Worm (Caenorhabditis elegans) whole organism, young adult: ENCODE results near the gene K02A6.4.

Experiments
- C06A6.2 ChIP-seq: fragments of 200-800 bp; sonication (Bioruptor generic); conservative IDR thresholded peaks from 2 replicates; pipeline ENCODE4 v1.3.6; 2022; ENCODE audit warnings: missing genetic modification characterization, missing compliant biosample characterization
- D2030.7 ChIP-seq: fragments of 200-800 bp; sonication (Bioruptor generic); IDR thresholded peaks from 2 replicates; pipeline ENCODE4 v1.3.6; 2022; ENCODE audit warnings: missing genetic modification reagents, missing genetic modification characterization, missing compliant biosample characterization
- F10E7.11 ChIP-seq: sonication (generic microtip); optimal IDR thresholded peaks from 2 replicates; lab custom pipeline; 2017; ENCODE audit warnings: mild to moderate bottlenecking, missing genetic modification characterization, moderate library complexity, missing compliant biosample characterization
- F39B2.1 ChIP-seq: fragments of 200-800 bp; sonication (Bioruptor generic); IDR thresholded peaks from 2 replicates; pipeline ENCODE4 v1.3.6; 2022; ENCODE audit warnings: missing genetic modification reagents, missing genetic modification characterization, missing compliant biosample characterization
- F57A8.1 ChIP-seq: fragments of 200-800 bp; sonication (Bioruptor generic); optimal IDR thresholded peaks from 2 replicates; lab custom pipeline; 2018; ENCODE audit warnings: mild to moderate bottlenecking, missing genetic modification characterization, moderate library complexity, missing compliant biosample characterization
- K11D2.4 ChIP-seq: fragments of 200-800 bp; sonication (Bioruptor generic); IDR thresholded peaks from 2 replicates; pipeline ENCODE4 v1.3.6; 2022; ENCODE audit warnings: missing genetic modification reagents, missing genetic modification characterization, missing compliant biosample characterization
- K12H6.12 ChIP-seq: fragments of 200-800 bp; sonication (Bioruptor generic); optimal IDR thresholded peaks from 2 replicates; lab custom pipeline; 2018; ENCODE audit warnings: mild to moderate bottlenecking, missing genetic modification characterization, missing compliant biosample characterization
- Y53G8AR.9 ChIP-seq: fragments of 200-800 bp; sonication (Bioruptor generic); conservative IDR thresholded peaks from 2 replicates; pipeline ENCODE4 v1.3.6; 2022; ENCODE audit warnings: missing genetic modification reagents, missing genetic modification characterization, missing compliant biosample characterization
- Y79H2A.3 ChIP-seq: fragments of 200-800 bp; sonication (Bioruptor generic); conservative IDR thresholded peaks from 2 replicates; pipeline ENCODE4 v1.3.6; 2022; ENCODE audit warnings: missing genetic modification reagents, missing genetic modification characterization, missing compliant biosample characterization
- athp-1 ChIP-seq: sonication (generic microtip); optimal IDR thresholded peaks from 2 replicates; lab custom pipeline; 2017; ENCODE audit warnings: mild to moderate bottlenecking, missing genetic modification characterization, missing compliant biosample characterization
- attf-3 ChIP-seq: fragments of 200-800 bp; sonication (Bioruptor generic); conservative IDR thresholded peaks from 2 replicates; pipeline ENCODE4 v1.3.6; 2022; ENCODE audit warnings: missing genetic modification reagents, missing genetic modification characterization, missing compliant biosample characterization
- ccch-3 ChIP-seq: fragments of 200-800 bp; sonication (Bioruptor generic); optimal IDR thresholded peaks from 2 replicates; lab custom pipeline; 2018; ENCODE audit warnings: mild to moderate bottlenecking, missing genetic modification characterization, missing compliant biosample characterization
- cebp-1 ChIP-seq, 2 experiments: fragments of 200-800 bp in 1 of 2; sonication (Bioruptor generic) in 1 of 2; sonication (generic microtip) in 1 of 2; IDR thresholded peaks in 1 of 2; optimal IDR thresholded peaks in 1 of 2; 2 replicates each; pipeline versions ENCODE4 v1.3.6 to Lab custom; 2017 to 2022; ENCODE audit warnings: missing compliant biosample characterization in 2 of 2, missing genetic modification characterization in 2 of 2, mild to moderate bottlenecking in 1 of 2, missing genetic modification reagents in 1 of 2, moderate library complexity in 1 of 2
- cebp-2 ChIP-seq: fragments of 200-800 bp; sonication (Bioruptor generic); IDR thresholded peaks from 2 replicates; pipeline ENCODE4 v1.3.6; 2022; ENCODE audit warnings: missing genetic modification characterization, missing compliant biosample characterization
- ceh-27 ChIP-seq: fragments of 200-800 bp; sonication (Bioruptor generic); optimal IDR thresholded peaks from 2 replicates; lab custom pipeline; 2018; ENCODE audit warnings: mild to moderate bottlenecking, missing genetic modification characterization, moderate library complexity, missing compliant biosample characterization
- ceh-40 ChIP-seq: fragments of 200-800 bp; sonication (Bioruptor generic); IDR thresholded peaks from 2 replicates; pipeline ENCODE4 v1.3.6; 2022; ENCODE audit warnings: missing genetic modification characterization, missing compliant biosample characterization
- ceh-58 ChIP-seq: fragments of 200-800 bp; sonication (Bioruptor generic); IDR thresholded peaks from 2 replicates; pipeline ENCODE4 v1.3.6; 2022; ENCODE audit warnings: missing genetic modification characterization, missing compliant biosample characterization
- chd-7 ChIP-seq: sonication (generic microtip); optimal IDR thresholded peaks from 2 replicates; lab custom pipeline; 2016; ENCODE audit warnings: mild to moderate bottlenecking, missing genetic modification characterization, moderate library complexity, missing compliant biosample characterization
- egl-18 ChIP-seq: fragments of 200-800 bp; sonication (Bioruptor generic); IDR thresholded peaks from 2 replicates; pipeline ENCODE4 v1.3.6; 2022; ENCODE audit warnings: missing genetic modification reagents, missing genetic modification characterization, missing compliant biosample characterization
- egl-44 ChIP-seq: fragments of 200-800 bp; sonication (Bioruptor generic); IDR thresholded peaks from 2 replicates; pipeline ENCODE4 v1.3.6; 2022; ENCODE audit warnings: missing genetic modification reagents, missing genetic modification characterization, missing compliant biosample characterization
- gei-17 ChIP-seq: fragments of 200-800 bp; sonication (Bioruptor generic); optimal IDR thresholded peaks from 2 replicates; lab custom pipeline; 2018; ENCODE audit warnings: mild to moderate bottlenecking, missing genetic modification characterization, missing compliant biosample characterization
- hlh-12 ChIP-seq: sonication (generic microtip); optimal IDR thresholded peaks from 2 replicates; lab custom pipeline; 2016; ENCODE audit warnings: missing genetic modification characterization, missing compliant biosample characterization
- hmg-1.2 ChIP-seq: fragments of 200-800 bp; sonication (Bioruptor generic); IDR thresholded peaks from 2 replicates; pipeline ENCODE4 v1.3.6; 2022; ENCODE audit warnings: missing genetic modification reagents, missing genetic modification characterization, missing compliant biosample characterization
- hrde-1 ChIP-seq: sonication (generic microtip); optimal IDR thresholded peaks from 2 replicates; lab custom pipeline; 2016; ENCODE audit warnings: missing genetic modification characterization, mild to moderate bottlenecking, missing compliant biosample characterization, moderate library complexity, missing genotype, missing genetic modification reagents, borderline replicate concordance
- hsf-1 ChIP-seq: fragments of 200-800 bp; sonication (Bioruptor generic); IDR thresholded peaks from 2 replicates; pipeline ENCODE4 v1.3.6; 2022; ENCODE audit warnings: missing genetic modification reagents, missing genetic modification characterization, missing compliant biosample characterization
- lir-1 ChIP-seq: fragments of 200-800 bp; sonication (Bioruptor generic); conservative IDR thresholded peaks from 2 replicates; pipeline ENCODE4 v1.3.6; 2022; ENCODE audit warnings: missing genetic modification reagents, missing genetic modification characterization, missing compliant biosample characterization
- lsl-1 ChIP-seq: fragments of 200-800 bp; sonication (Bioruptor generic); optimal IDR thresholded peaks from 2 replicates; lab custom pipeline; 2018; ENCODE audit warnings: mild to moderate bottlenecking, missing genetic modification characterization, moderate library complexity, missing compliant biosample characterization
- madf-8 ChIP-seq: fragments of 200-800 bp; sonication (Bioruptor generic); conservative IDR thresholded peaks from 2 replicates; pipeline ENCODE4 v1.3.6; 2022; ENCODE audit warnings: missing genetic modification reagents, missing genetic modification characterization, missing compliant biosample characterization
- mcd-1 ChIP-seq: fragments of 200-800 bp; sonication (Bioruptor generic); IDR thresholded peaks from 2 replicates; pipeline ENCODE4 v1.3.6; 2022; ENCODE audit warnings: missing genetic modification reagents, missing genetic modification characterization, missing compliant biosample characterization
- mel-28 ChIP-seq: sonication (generic microtip); optimal IDR thresholded peaks from 2 replicates; lab custom pipeline; 2016; ENCODE audit warnings: borderline replicate concordance, mild to moderate bottlenecking, missing genetic modification characterization, missing compliant biosample characterization
- mes-4 ChIP-seq: sonication (generic microtip); optimal IDR thresholded peaks from 2 replicates; lab custom pipeline; 2016; ENCODE audit warnings: missing genotype, missing genetic modification characterization, missing compliant biosample characterization
- mxl-1 ChIP-seq: sonication (generic microtip); optimal IDR thresholded peaks from 2 replicates; lab custom pipeline; 2016; ENCODE audit warnings: missing genetic modification characterization, missing compliant biosample characterization
- nfya-1 ChIP-seq: sonication (generic microtip); optimal IDR thresholded peaks from 2 replicates; lab custom pipeline; 2017; ENCODE audit warnings: antibody characterized with exemption, missing compliant biosample characterization, missing genetic modification characterization, borderline replicate concordance; ENCODE audit not compliant: insufficient read depth
- nhr-80 ChIP-seq: sonication (generic microtip); optimal IDR thresholded peaks from 2 replicates; lab custom pipeline; 2016; ENCODE audit warnings: missing genetic modification characterization, missing compliant biosample characterization
- pha-4 ChIP-seq: fragments of 150-350 bp; sonication (generic microtip); optimal IDR thresholded peaks from 2 replicates; lab custom pipeline; 2014; ENCODE audit warnings: missing biosample characterization, missing genetic modification reagents, missing genetic modification characterization
- rpc-1 ChIP-seq, 2 experiments: fragments of 150-350 bp in 1 of 2; sonication (generic microtip) in 1 of 2; optimal IDR thresholded peaks; 2 replicates each; lab custom pipeline; 2014 to 2018; ENCODE audit warnings: missing biosample characterization in 1 of 2, missing genetic modification characterization in 1 of 2, missing genetic modification reagents in 1 of 2, missing genotype in 1 of 2
- sdz-38 ChIP-seq: sonication (generic microtip); optimal IDR thresholded peaks from 2 replicates; lab custom pipeline; 2016; ENCODE audit warnings: missing genotype, missing genetic modification characterization, missing compliant biosample characterization
- snpc-1.1 ChIP-seq: sonication (generic microtip); optimal IDR thresholded peaks from 2 replicates; lab custom pipeline; 2017; ENCODE audit warnings: missing genetic modification characterization, mild to moderate bottlenecking, missing compliant biosample characterization, antibody characterized with exemption, moderate library complexity, missing genotype, missing genetic modification reagents; ENCODE audit not compliant: insufficient read depth
- snpc-3.4 ChIP-seq: sonication (generic microtip); optimal IDR thresholded peaks from 2 replicates; lab custom pipeline; 2017; ENCODE audit warnings: missing genetic modification characterization, mild to moderate bottlenecking, missing compliant biosample characterization, antibody characterized with exemption, moderate library complexity, missing genotype, missing genetic modification reagents
- unc-62 ChIP-seq: fragments of 150-350 bp; optimal IDR thresholded peaks from 2 replicates; lab custom pipeline; 2014; ENCODE audit warnings: missing biosample characterization, missing genetic modification reagents, missing genetic modification characterization
- xnd-1 ChIP-seq: sonication (generic microtip); optimal IDR thresholded peaks from 2 replicates; lab custom pipeline; 2016; ENCODE audit warnings: missing genotype, missing genetic modification reagents, missing genetic modification characterization, missing compliant biosample characterization
- zfh-2 ChIP-seq: fragments of 200-800 bp; sonication (Bioruptor generic); conservative IDR thresholded peaks from 2 replicates; pipeline ENCODE4 v1.3.6; 2022; ENCODE audit warnings: missing genetic modification reagents, missing genetic modification characterization, missing compliant biosample characterization
- ztf-18 ChIP-seq: sonication (generic microtip); optimal IDR thresholded peaks from 2 replicates; lab custom pipeline; 2016; ENCODE audit warnings: missing genotype, mild to moderate bottlenecking, missing genetic modification characterization, missing compliant biosample characterization
- ztf-25 ChIP-seq: fragments of 200-800 bp; sonication (Bioruptor generic); IDR thresholded peaks from 2 replicates; pipeline ENCODE4 v1.3.6; 2022; ENCODE audit warnings: missing genetic modification reagents, missing genetic modification characterization, missing compliant biosample characterization

K02A6.4 gene

DNA sequence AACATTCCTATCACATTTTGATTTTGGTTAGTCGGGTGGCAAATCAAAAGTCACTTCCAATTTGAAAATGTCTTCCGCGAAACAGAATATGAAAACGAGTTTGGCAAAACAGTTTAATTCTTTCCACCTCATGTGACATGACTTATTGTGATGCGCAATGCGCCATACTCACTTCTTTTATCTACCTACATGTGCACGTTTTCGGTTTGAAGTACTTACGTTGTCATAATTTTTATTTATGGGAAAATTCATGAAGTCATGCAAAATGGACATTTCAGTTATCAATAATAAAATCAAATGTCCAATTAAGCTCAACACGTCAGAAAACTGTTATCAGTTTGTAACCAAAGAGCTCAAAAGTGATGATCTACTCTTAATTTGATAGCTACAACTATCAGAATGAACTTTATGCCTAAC is 20.1 kb upstream of the K02A6.4 start:
- TF ChIP-seq cebp-1 (GFP tag; IDR thresholded peaks at IDR 0.05; lab: Robert Waterston, UW) (no peak), cebp-1 (tag; optimal IDR thresholded peaks at IDR 0.05; lab: Kevin White, UChicago) (peak; percentile 11), Y79H2A.3 (no peak), xnd-1 (tag; lab: Kevin White, UChicago) (no peak), unc-62 (peak; percentile 6), nhr-80 (tag; lab: Kevin White, UChicago) (peak; percentile 60)

DNA sequence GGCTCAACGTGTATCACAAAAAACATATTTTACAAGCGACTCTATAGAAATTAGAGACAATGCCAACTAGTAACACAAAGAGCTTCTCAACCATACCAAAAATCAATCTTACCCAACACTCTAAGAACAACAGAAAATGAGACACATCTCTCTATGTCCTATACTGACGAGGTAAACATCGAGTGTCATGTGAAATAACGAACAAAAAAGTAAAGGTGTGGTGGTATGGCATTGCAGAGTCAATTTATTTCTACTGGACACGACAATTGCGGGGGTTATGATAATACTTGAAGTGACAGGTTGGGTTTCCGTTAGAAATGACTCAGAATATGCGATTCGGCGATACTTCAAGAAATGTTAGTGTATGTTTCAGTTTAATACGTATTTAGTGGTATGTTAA is 18.0 kb upstream of the K02A6.4 start:
- TF ChIP-seq hrde-1 (no peak), nhr-80 (tag; lab: Kevin White, UChicago) (peak; percentile 34)

DNA sequence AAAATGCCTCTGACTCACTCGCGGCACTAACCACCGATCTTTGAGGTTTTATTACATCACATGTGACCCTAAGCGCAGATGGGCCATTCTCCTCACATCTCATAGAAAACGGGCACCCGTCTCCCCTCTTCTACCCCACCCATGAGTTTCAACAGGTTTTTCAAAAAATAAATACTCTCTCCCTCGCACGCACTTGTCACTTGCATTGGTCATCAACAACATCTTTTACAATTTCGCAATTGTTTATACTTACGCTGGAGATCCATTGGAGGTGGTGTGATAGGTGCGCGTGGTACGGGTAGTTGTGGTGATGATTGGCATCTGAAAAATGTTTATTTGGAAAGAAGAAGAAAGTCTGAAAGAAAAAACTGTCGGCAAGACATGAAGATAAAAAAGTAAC is 17.4 kb upstream of the K02A6.4 start, which contains the start of gene M60.4:
TSS of gene M60.4 (minus strand) at position 321 of the 400 bp plus-strand sequence.
- no peak for TF ChIP-seq mel-28 (tag; lab: Kevin White, UChicago)
- no peak for TF ChIP-seq mcd-1
- 0 out of 2 replicates have a peak, but pooled peaks have one; percentile 29 for TF ChIP-seq egl-44
- TF ChIP-seq mes-4 (tag; lab: Kevin White, UChicago) = no peak
- TF ChIP-seq ccch-3 (GFP tag; lab: Kevin White, UChicago) = no peak
- TF ChIP-seq lir-1 = no peak
- TF ChIP-seq F57A8.1 (GFP tag; lab: Kevin White, UChicago) = no peak
- no peak for TF ChIP-seq snpc-1.1 (tag; lab: Kevin White, UChicago)
- no peak for TF ChIP-seq attf-3 (GFP tag; lab: Robert Waterston, UW)
- no peak for TF ChIP-seq ceh-58
- no peak for TF ChIP-seq F10E7.11 (tag; lab: Kevin White, UChicago)
- no peak for TF ChIP-seq D2030.7 (GFP tag; lab: Robert Waterston, UW)
- no peak for TF ChIP-seq snpc-3.4 (tag; lab: Kevin White, UChicago)
- TF ChIP-seq Y79H2A.3 = no peak
- TF ChIP-seq C06A6.2 (GFP tag; lab: Robert Waterston, UW) = peak; percentile 55
- TF ChIP-seq K12H6.12 (tag; lab: Kevin White, UChicago) = peak; percentile 38
- no peak for TF ChIP-seq madf-8 (GFP tag; lab: Robert Waterston, UW)
- TF ChIP-seq mxl-1 (tag; lab: Kevin White, UChicago) = no peak
- no peak for TF ChIP-seq hsf-1
- TF ChIP-seq F39B2.1 = no peak
- no peak for TF ChIP-seq Y53G8AR.9 (GFP tag; lab: Robert Waterston, UW)
- peak; percentile 78 for TF ChIP-seq ceh-27 (GFP tag; lab: Kevin White, UChicago)
- no peak for TF ChIP-seq hmg-1.2
- TF ChIP-seq sdz-38 (tag; lab: Kevin White, UChicago) = no peak
- no peak for TF ChIP-seq nhr-80 (tag; lab: Kevin White, UChicago)
- TF ChIP-seq egl-18 (GFP tag; lab: Robert Waterston, UW) = no peak
- no peak for TF ChIP-seq ztf-25
- TF ChIP-seq athp-1 (tag; lab: Kevin White, UChicago) = no peak
- TF ChIP-seq nfya-1 (tag; lab: Kevin White, UChicago) = no peak
- TF ChIP-seq ztf-18 = no peak
- TF ChIP-seq cebp-2 (GFP tag; lab: Robert Waterston, UW) = no peak
- no peak for TF ChIP-seq zfh-2 (GFP tag; lab: Robert Waterston, UW)
- TF ChIP-seq chd-7 (tag; lab: Kevin White, UChicago) = peak; percentile 21
- TF ChIP-seq rpc-1 (optimal IDR thresholded peaks at IDR 0.05; lab: Kevin White, UChicago) = no peak
- TF ChIP-seq rpc-1 (tag; optimal IDR thresholded peaks at IDR 0.05; lab: Kevin White, UChicago) = no peak
- TF ChIP-seq unc-62 = peak; percentile 80
- no peak for TF ChIP-seq lsl-1 (GFP tag; lab: Kevin White, UChicago)
- no peak for TF ChIP-seq hlh-12 (tag; lab: Kevin White, UChicago)
- TF ChIP-seq ceh-40 (GFP tag; lab: Robert Waterston, UW) = no peak
- TF ChIP-seq gei-17 (GFP tag; lab: Kevin White, UChicago) = no peak
- no peak for TF ChIP-seq pha-4 (tag; lab: Kevin White, UChicago)
- TF ChIP-seq K11D2.4 (GFP tag; lab: Robert Waterston, UW) = no peak
